Worm (Caenorhabditis elegans): ENCODE data around the gene H04D03.6.

Gene H04D03.6

ce11 chrIII:10451012-10451411, 12.3 kb upstream of the H04D03.6 start, which contains the start of gene H04D03.4:
TSS of gene H04D03.4 (minus strand) at chrIII:10451112.
- TF ChIP-seq drap-1 (GFP tag; optimal IDR thresholded peaks at IDR 0.05) (no peak), ham-2 (GFP tag; optimal IDR thresholded peaks at IDR 0.05) (no peak), mep-1 (tag; optimal IDR thresholded peaks at IDR 0.05) (no peak), blmp-1 (tag; optimal IDR thresholded peaks at IDR 0.05) (no peak), ceh-43 (GFP tag; optimal IDR thresholded peaks at IDR 0.05) (no peak)

DNA sequence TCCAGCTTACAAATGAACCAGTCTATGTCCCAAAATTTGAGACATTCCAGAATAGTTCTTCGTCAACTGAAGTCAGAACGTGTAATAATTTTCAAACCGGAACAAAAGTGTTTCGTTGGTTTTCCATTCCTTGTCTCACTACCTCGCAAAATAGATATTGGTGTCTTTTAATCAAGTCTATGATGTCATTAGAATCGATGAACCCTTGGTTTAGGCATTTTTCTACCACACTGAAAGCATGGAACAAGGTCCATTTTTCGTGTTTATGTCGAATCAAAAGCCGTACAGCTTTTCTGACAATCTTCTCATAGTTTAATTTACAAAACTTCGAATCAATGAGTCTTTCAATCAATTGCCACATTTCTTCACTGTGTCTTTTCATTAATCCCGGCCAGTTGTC, 8.1 kb upstream of the H04D03.6 start, which contains the start of gene H04D03.7:
H04D03.7 (minus strand) TSS at position 101 of the 400 bp plus-strand sequence.
- no peak for TF ChIP-seq ceh-83 (GFP tag; optimal IDR thresholded peaks at IDR 0.05)
- no peak for TF ChIP-seq elt-1 (tag; optimal IDR thresholded peaks at IDR 0.05; ENCODE audit: borderline replicate concordance, insufficient read depth)
- TF ChIP-seq nhr-28 (tag; optimal IDR thresholded peaks at IDR 0.05): no peak
- TF ChIP-seq tbx-8 (GFP tag; optimal IDR thresholded peaks at IDR 0.05): no peak
- no peak for TF ChIP-seq lin-13 (tag; optimal IDR thresholded peaks at IDR 0.05)
- no peak for TF ChIP-seq unc-62 (GFP tag; optimal IDR thresholded peaks at IDR 0.05)
- TF ChIP-seq hlh-1 (tag; optimal IDR thresholded peaks at IDR 0.05): no peak
- no peak for TF ChIP-seq sptf-1 (tag; optimal IDR thresholded peaks at IDR 0.05)
- no peak for TF ChIP-seq nhr-237 (tag; optimal IDR thresholded peaks at IDR 0.05)
- TF ChIP-seq ceh-39 (tag; optimal IDR thresholded peaks at IDR 0.05): no peak
- no peak for TF ChIP-seq pha-4 (tag; optimal IDR thresholded peaks at IDR 0.05)
- TF ChIP-seq ztf-11 (tag; optimal IDR thresholded peaks at IDR 0.05): no peak
- no peak for TF ChIP-seq mab-5 (tag; optimal IDR thresholded peaks at IDR 0.05)
- no peak for TF ChIP-seq lin-32 (GFP tag; optimal IDR thresholded peaks at IDR 0.05)
- no peak for TF ChIP-seq lsy-2 (tag; optimal IDR thresholded peaks at IDR 0.05)
- TF ChIP-seq cnd-1 (tag; optimal IDR thresholded peaks at IDR 0.05): no peak

- TF ChIP-seq drap-1 (GFP tag; optimal IDR thresholded peaks at IDR 0.05) (no peak), ztf-11 (tag; optimal IDR thresholded peaks at IDR 0.05) (no peak), pha-4 (tag; optimal IDR thresholded peaks at IDR 0.05) (no peak), ceh-83 (GFP tag; optimal IDR thresholded peaks at IDR 0.05) (no peak), ces-1 (GFP tag; optimal IDR thresholded peaks at IDR 0.05) (no peak), unc-62 (GFP tag; optimal IDR thresholded peaks at IDR 0.05) (no peak), unc-120 (tag; optimal IDR thresholded peaks at IDR 0.05; ENCODE audit: poor library complexity, severe bottlenecking) (no peak), mep-1 (tag; optimal IDR thresholded peaks at IDR 0.05) (no peak), ham-2 (GFP tag; optimal IDR thresholded peaks at IDR 0.05) (no peak), nhr-237 (tag; optimal IDR thresholded peaks at IDR 0.05) (no peak), nhr-12 (tag; optimal IDR thresholded peaks at IDR 0.05) (no peak), elt-1 (tag; optimal IDR thresholded peaks at IDR 0.05; ENCODE audit: borderline replicate concordance, insufficient read depth) (no peak), cnd-1 (tag; optimal IDR thresholded peaks at IDR 0.05) (no peak), unc-39 (tag; optimal IDR thresholded peaks at IDR 0.05) (no peak), lsy-2 (tag; optimal IDR thresholded peaks at IDR 0.05) (no peak), elt-3 (tag; optimal IDR thresholded peaks at IDR 0.05) (no peak), lin-13 (tag; optimal IDR thresholded peaks at IDR 0.05) (no peak)
These were observed 3.9 kb upstream of the H04D03.6 start, which contains the start of the genes H04D03.2 and ecps-2 for ce11 chrIII:10442355-10443140. TSS of gene H04D03.2 (minus strand) at chrIII:10442405. TSS of gene ecps-2 (plus strand) at chrIII:10443090.

ce11 chrIII:10435938-10436842, 2.5 kb downstream of the H04D03.6 start, which contains the start of the genes smrd-1 and enu-3.1:
TSS of gene smrd-1 (minus strand) at chrIII:10435988.
TSS of gene enu-3.1 (plus strand) at chrIII:10436276.
- TF ChIP-seq mep-1 (tag; optimal IDR thresholded peaks at IDR 0.05) (peak; percentile 17), lsy-2 (tag; optimal IDR thresholded peaks at IDR 0.05) (peak; percentile 30), ces-1 (GFP tag; optimal IDR thresholded peaks at IDR 0.05) (peak; percentile 99), sptf-1 (tag; optimal IDR thresholded peaks at IDR 0.05) (peak; percentile 42)

- no peak for TF ChIP-seq mep-1 (tag; optimal IDR thresholded peaks at IDR 0.05)
- peak; percentile 14 for TF ChIP-seq nhr-28 (tag; optimal IDR thresholded peaks at IDR 0.05)
- TF ChIP-seq unc-120 (tag; optimal IDR thresholded peaks at IDR 0.05; ENCODE audit: poor library complexity, severe bottlenecking): peak; percentile 86
- no peak for TF ChIP-seq ztf-11 (tag; optimal IDR thresholded peaks at IDR 0.05)
- no peak for TF ChIP-seq blmp-1 (tag; optimal IDR thresholded peaks at IDR 0.05)
- TF ChIP-seq zip-8 (tag; optimal IDR thresholded peaks at IDR 0.05): no peak
- peak; percentile 50 for TF ChIP-seq lin-13 (tag; optimal IDR thresholded peaks at IDR 0.05)
- TF ChIP-seq snpc-4 (tag; optimal IDR thresholded peaks at IDR 0.05): no peak
- TF ChIP-seq mls-2 (tag; optimal IDR thresholded peaks at IDR 0.05): peak; percentile 69
- TF ChIP-seq drap-1 (GFP tag; optimal IDR thresholded peaks at IDR 0.05): peak; percentile 72
- TF ChIP-seq bed-3 (GFP tag; optimal IDR thresholded peaks at IDR 0.05): peak; percentile 21
- no peak for TF ChIP-seq elt-3 (tag; optimal IDR thresholded peaks at IDR 0.05)
- TF ChIP-seq tbx-8 (GFP tag; optimal IDR thresholded peaks at IDR 0.05): no peak
- peak; percentile 34 for TF ChIP-seq sem-2 (GFP tag; optimal IDR thresholded peaks at IDR 0.05)
- TF ChIP-seq hlh-1 (tag; optimal IDR thresholded peaks at IDR 0.05): peak; percentile 92
- TF ChIP-seq ceh-43 (GFP tag; optimal IDR thresholded peaks at IDR 0.05): peak; percentile 46
- peak; percentile 17 for TF ChIP-seq flh-1 (GFP tag; optimal IDR thresholded peaks at IDR 0.05)
- peak; percentile 84 for TF ChIP-seq ceh-83 (GFP tag; optimal IDR thresholded peaks at IDR 0.05)
- TF ChIP-seq unc-39 (tag; optimal IDR thresholded peaks at IDR 0.05): no peak
- TF ChIP-seq nhr-237 (tag; optimal IDR thresholded peaks at IDR 0.05): no peak
- peak; percentile 21 for TF ChIP-seq ces-1 (GFP tag; optimal IDR thresholded peaks at IDR 0.05)
- peak; percentile 79 for TF ChIP-seq cnd-1 (tag; optimal IDR thresholded peaks at IDR 0.05)
- TF ChIP-seq lsy-2 (tag; optimal IDR thresholded peaks at IDR 0.05): peak; percentile 8
- peak; percentile 72 for TF ChIP-seq sptf-1 (tag; optimal IDR thresholded peaks at IDR 0.05)
- TF ChIP-seq lin-32 (GFP tag; optimal IDR thresholded peaks at IDR 0.05): peak; percentile 53
- no peak for TF ChIP-seq ceh-39 (tag; optimal IDR thresholded peaks at IDR 0.05)
- TF ChIP-seq elt-1 (tag; optimal IDR thresholded peaks at IDR 0.05; ENCODE audit: borderline replicate concordance, insufficient read depth): no peak
- peak; percentile 4 for TF ChIP-seq pha-4 (tag; optimal IDR thresholded peaks at IDR 0.05)
These were observed 6.6 kb downstream of the H04D03.6 start for ce11 chrIII:10432104-10432503.
